Worm (Caenorhabditis elegans) whole organism, young adult: ENCODE measurements around the gene srz-64.
A peak's percentile ranks its signal among the peaks of the same experiment; 100 is the strongest.

Experiments
- B0019.2 ChIP-seq: fragments of 200-800 bp; sonication (Bioruptor generic); conservative IDR thresholded peaks from 2 replicates; pipeline ENCODE4 v1.3.6; 2022; ENCODE audit warnings: missing genetic modification reagents, missing genetic modification characterization, missing compliant biosample characterization
- B0035.1 ChIP-seq: sonication (generic microtip); optimal IDR thresholded peaks from 2 replicates; lab custom pipeline; 2016; ENCODE audit warnings: missing genetic modification characterization, mild to moderate bottlenecking, missing compliant biosample characterization, missing genotype, missing genetic modification reagents
- B0336.3 ChIP-seq: fragments of 200-800 bp; sonication (Bioruptor generic); IDR thresholded peaks from 2 replicates; pipeline ENCODE4 v1.3.6; 2022; ENCODE audit warnings: missing genetic modification characterization, missing compliant biosample characterization
- F22D6.2 ChIP-seq: sonication (generic microtip); optimal IDR thresholded peaks from 2 replicates; lab custom pipeline; 2016; ENCODE audit warnings: mild to moderate bottlenecking, missing genetic modification characterization, missing compliant biosample characterization
- F23B12.7 ChIP-seq: sonication (generic microtip); optimal IDR thresholded peaks from 2 replicates; lab custom pipeline; 2017; ENCODE audit warnings: missing genetic modification characterization, mild to moderate bottlenecking, missing compliant biosample characterization, antibody characterized with exemption, moderate library complexity; ENCODE audit not compliant: insufficient read depth
- F33H1.4 ChIP-seq: fragments of 200-800 bp; sonication (Bioruptor generic); IDR thresholded peaks from 2 replicates; pipeline ENCODE4 v1.3.6; 2022; ENCODE audit warnings: missing genetic modification reagents, missing genetic modification characterization, missing compliant biosample characterization
- F49E8.2 ChIP-seq: sonication (generic microtip); optimal IDR thresholded peaks from 3 replicates; lab custom pipeline; 2017; ENCODE audit warnings: missing genetic modification characterization, mild to moderate bottlenecking, missing compliant biosample characterization, antibody characterized with exemption, moderate library complexity; ENCODE audit not compliant: insufficient read depth
- F52B5.7 ChIP-seq: sonication (generic microtip); optimal IDR thresholded peaks from 2 replicates; lab custom pipeline; 2016; ENCODE audit warnings: mild to moderate bottlenecking, missing genetic modification characterization, missing compliant biosample characterization
- K11D2.4 ChIP-seq: fragments of 200-800 bp; sonication (Bioruptor generic); IDR thresholded peaks from 2 replicates; pipeline ENCODE4 v1.3.6; 2022; ENCODE audit warnings: missing genetic modification reagents, missing genetic modification characterization, missing compliant biosample characterization
- Y53G8AR.9 ChIP-seq: fragments of 200-800 bp; sonication (Bioruptor generic); conservative IDR thresholded peaks from 2 replicates; pipeline ENCODE4 v1.3.6; 2022; ENCODE audit warnings: missing genetic modification reagents, missing genetic modification characterization, missing compliant biosample characterization
- Y56A3A.18 ChIP-seq: fragments of 200-800 bp; sonication (Bioruptor generic); IDR thresholded peaks from 2 replicates; pipeline ENCODE4 v1.3.6; 2022; ENCODE audit warnings: missing genetic modification reagents, missing genetic modification characterization, missing compliant biosample characterization
- Y79H2A.3 ChIP-seq: fragments of 200-800 bp; sonication (Bioruptor generic); conservative IDR thresholded peaks from 2 replicates; pipeline ENCODE4 v1.3.6; 2022; ENCODE audit warnings: missing genetic modification reagents, missing genetic modification characterization, missing compliant biosample characterization
- ama-1 ChIP-seq, 3 experiments: fragments of 150-350 bp in 1 of 3; sonication (generic microtip) in 2 of 3; optimal IDR thresholded peaks; 2 replicates each; lab custom pipeline; 2014 to 2018; ENCODE audit warnings: missing biosample characterization in 2 of 3, missing genetic modification characterization in 2 of 3, missing genetic modification reagents in 2 of 3
- attf-3 ChIP-seq: fragments of 200-800 bp; sonication (Bioruptor generic); conservative IDR thresholded peaks from 2 replicates; pipeline ENCODE4 v1.3.6; 2022; ENCODE audit warnings: missing genetic modification reagents, missing genetic modification characterization, missing compliant biosample characterization
- attf-5 ChIP-seq: fragments of 200-800 bp; sonication (Bioruptor generic); optimal IDR thresholded peaks from 2 replicates; lab custom pipeline; 2018; ENCODE audit warnings: mild to moderate bottlenecking, missing genetic modification characterization, missing compliant biosample characterization
- attf-6 ChIP-seq: fragments of 200-800 bp; sonication (Bioruptor generic); IDR thresholded peaks from 2 replicates; pipeline ENCODE4 v1.3.6; 2022; ENCODE audit warnings: missing genetic modification reagents, missing genetic modification characterization, missing compliant biosample characterization
- bed-1 ChIP-seq: fragments of 200-800 bp; sonication (Bioruptor generic); IDR thresholded peaks from 2 replicates; pipeline ENCODE4 v1.3.6; 2022; ENCODE audit warnings: missing genetic modification reagents, missing genetic modification characterization, missing compliant biosample characterization
- ccch-3 ChIP-seq: fragments of 200-800 bp; sonication (Bioruptor generic); optimal IDR thresholded peaks from 2 replicates; lab custom pipeline; 2018; ENCODE audit warnings: mild to moderate bottlenecking, missing genetic modification characterization, missing compliant biosample characterization
- cebp-1 ChIP-seq, 2 experiments: fragments of 200-800 bp in 1 of 2; sonication (Bioruptor generic) in 1 of 2; sonication (generic microtip) in 1 of 2; IDR thresholded peaks in 1 of 2; optimal IDR thresholded peaks in 1 of 2; 2 replicates each; pipeline versions ENCODE4 v1.3.6 to Lab custom; 2017 to 2022; ENCODE audit warnings: missing compliant biosample characterization in 2 of 2, missing genetic modification characterization in 2 of 2, mild to moderate bottlenecking in 1 of 2, missing genetic modification reagents in 1 of 2, moderate library complexity in 1 of 2
- cebp-2 ChIP-seq: fragments of 200-800 bp; sonication (Bioruptor generic); IDR thresholded peaks from 2 replicates; pipeline ENCODE4 v1.3.6; 2022; ENCODE audit warnings: missing genetic modification characterization, missing compliant biosample characterization
- ceh-27 ChIP-seq: fragments of 200-800 bp; sonication (Bioruptor generic); optimal IDR thresholded peaks from 2 replicates; lab custom pipeline; 2018; ENCODE audit warnings: mild to moderate bottlenecking, missing genetic modification characterization, moderate library complexity, missing compliant biosample characterization
- chd-7 ChIP-seq: sonication (generic microtip); optimal IDR thresholded peaks from 2 replicates; lab custom pipeline; 2016; ENCODE audit warnings: mild to moderate bottlenecking, missing genetic modification characterization, moderate library complexity, missing compliant biosample characterization
- dpl-1 ChIP-seq: fragments of 150-350 bp; optimal IDR thresholded peaks from 2 replicates; lab custom pipeline; 2014; ENCODE audit warnings: missing biosample characterization, missing genetic modification reagents, missing genetic modification characterization
- egl-44 ChIP-seq: fragments of 200-800 bp; sonication (Bioruptor generic); IDR thresholded peaks from 2 replicates; pipeline ENCODE4 v1.3.6; 2022; ENCODE audit warnings: missing genetic modification reagents, missing genetic modification characterization, missing compliant biosample characterization
- egrh-3 ChIP-seq: fragments of 200-800 bp; sonication (Bioruptor generic); IDR thresholded peaks from 2 replicates; pipeline ENCODE4 v1.3.6; 2022; ENCODE audit warnings: missing genetic modification reagents, missing genetic modification characterization, missing compliant biosample characterization
- ekl-4 ChIP-seq: fragments of 200-800 bp; sonication (Bioruptor generic); IDR thresholded peaks from 2 replicates; pipeline ENCODE4 v1.3.6; 2022; ENCODE audit warnings: missing genetic modification reagents, missing genetic modification characterization, missing compliant biosample characterization
- lin-26 ChIP-seq: fragments of 200-800 bp; sonication (Bioruptor generic); IDR thresholded peaks from 2 replicates; pipeline ENCODE4 v1.3.6; 2022; ENCODE audit warnings: missing genetic modification reagents, missing genetic modification characterization, missing compliant biosample characterization
- lin-35 ChIP-seq, 3 experiments: fragments of 150-350 bp in 2 of 3; sonication (generic microtip) in 1 of 3; optimal IDR thresholded peaks; 2 replicates each; lab custom pipeline; 2014 to 2018; ENCODE audit warnings: missing biosample characterization in 3 of 3, missing genetic modification characterization in 3 of 3, missing genetic modification reagents in 3 of 3
- lin-54 ChIP-seq: fragments of 200-800 bp; sonication (Bioruptor generic); optimal IDR thresholded peaks from 2 replicates; lab custom pipeline; 2018; ENCODE audit warnings: mild to moderate bottlenecking, missing genetic modification characterization, missing compliant biosample characterization
- lsy-27 ChIP-seq: sonication (generic microtip); optimal IDR thresholded peaks from 2 replicates; lab custom pipeline; 2017; ENCODE audit warnings: missing genetic modification characterization, mild to moderate bottlenecking, missing compliant biosample characterization, antibody characterized with exemption, missing genotype, borderline replicate concordance; ENCODE audit not compliant: insufficient read depth
- madf-6 ChIP-seq: fragments of 200-800 bp; sonication (Bioruptor generic); IDR thresholded peaks from 2 replicates; pipeline ENCODE4 v1.3.6; 2022; ENCODE audit warnings: missing genetic modification reagents, missing genetic modification characterization, missing compliant biosample characterization
- mcd-1 ChIP-seq: fragments of 200-800 bp; sonication (Bioruptor generic); IDR thresholded peaks from 2 replicates; pipeline ENCODE4 v1.3.6; 2022; ENCODE audit warnings: missing genetic modification reagents, missing genetic modification characterization, missing compliant biosample characterization
- mes-4 ChIP-seq: sonication (generic microtip); optimal IDR thresholded peaks from 2 replicates; lab custom pipeline; 2016; ENCODE audit warnings: missing genotype, missing genetic modification characterization, missing compliant biosample characterization
- mxl-1 ChIP-seq: sonication (generic microtip); optimal IDR thresholded peaks from 2 replicates; lab custom pipeline; 2016; ENCODE audit warnings: missing genetic modification characterization, missing compliant biosample characterization
- nfya-1 ChIP-seq: sonication (generic microtip); optimal IDR thresholded peaks from 2 replicates; lab custom pipeline; 2017; ENCODE audit warnings: antibody characterized with exemption, missing compliant biosample characterization, missing genetic modification characterization, borderline replicate concordance; ENCODE audit not compliant: insufficient read depth
- nfya-2 ChIP-seq: fragments of 200-800 bp; sonication (Bioruptor generic); IDR thresholded peaks from 2 replicates; pipeline ENCODE4 v1.3.6; 2022; ENCODE audit warnings: missing genetic modification reagents, missing genetic modification characterization, missing compliant biosample characterization
- pha-4 ChIP-seq: fragments of 150-350 bp; sonication (generic microtip); optimal IDR thresholded peaks from 2 replicates; lab custom pipeline; 2014; ENCODE audit warnings: missing biosample characterization, missing genetic modification reagents, missing genetic modification characterization
- rec-8 ChIP-seq, 2 experiments: sonication (generic microtip); optimal IDR thresholded peaks; 2 replicates each; lab custom pipeline; 2016; ENCODE audit warnings: mild to moderate bottlenecking in 2 of 2, missing genetic modification characterization in 2 of 2, missing genetic modification reagents in 2 of 2, missing genotype in 2 of 2, missing biosample characterization in 1 of 2, missing compliant biosample characterization in 1 of 2, moderate library complexity in 1 of 2
- rpc-1 ChIP-seq, 2 experiments: fragments of 150-350 bp in 1 of 2; sonication (generic microtip) in 1 of 2; optimal IDR thresholded peaks; 2 replicates each; lab custom pipeline; 2014 to 2018; ENCODE audit warnings: missing biosample characterization in 1 of 2, missing genetic modification characterization in 1 of 2, missing genetic modification reagents in 1 of 2, missing genotype in 1 of 2
- sptf-2 ChIP-seq: fragments of 200-800 bp; sonication (Bioruptor generic); optimal IDR thresholded peaks from 2 replicates; lab custom pipeline; 2018; ENCODE audit warnings: mild to moderate bottlenecking, missing genetic modification characterization, missing compliant biosample characterization
- tbx-9 ChIP-seq: sonication (generic microtip); optimal IDR thresholded peaks from 2 replicates; lab custom pipeline; 2016; ENCODE audit warnings: borderline replicate concordance, missing genetic modification characterization, inconsistent platforms, missing compliant biosample characterization
- zfh-2 ChIP-seq: fragments of 200-800 bp; sonication (Bioruptor generic); conservative IDR thresholded peaks from 2 replicates; pipeline ENCODE4 v1.3.6; 2022; ENCODE audit warnings: missing genetic modification reagents, missing genetic modification characterization, missing compliant biosample characterization
- ztf-3 ChIP-seq: fragments of 200-800 bp; sonication (Bioruptor generic); optimal IDR thresholded peaks from 2 replicates; lab custom pipeline; 2018; ENCODE audit warnings: mild to moderate bottlenecking, missing genetic modification characterization, missing compliant biosample characterization

Gene srz-64

DNA sequence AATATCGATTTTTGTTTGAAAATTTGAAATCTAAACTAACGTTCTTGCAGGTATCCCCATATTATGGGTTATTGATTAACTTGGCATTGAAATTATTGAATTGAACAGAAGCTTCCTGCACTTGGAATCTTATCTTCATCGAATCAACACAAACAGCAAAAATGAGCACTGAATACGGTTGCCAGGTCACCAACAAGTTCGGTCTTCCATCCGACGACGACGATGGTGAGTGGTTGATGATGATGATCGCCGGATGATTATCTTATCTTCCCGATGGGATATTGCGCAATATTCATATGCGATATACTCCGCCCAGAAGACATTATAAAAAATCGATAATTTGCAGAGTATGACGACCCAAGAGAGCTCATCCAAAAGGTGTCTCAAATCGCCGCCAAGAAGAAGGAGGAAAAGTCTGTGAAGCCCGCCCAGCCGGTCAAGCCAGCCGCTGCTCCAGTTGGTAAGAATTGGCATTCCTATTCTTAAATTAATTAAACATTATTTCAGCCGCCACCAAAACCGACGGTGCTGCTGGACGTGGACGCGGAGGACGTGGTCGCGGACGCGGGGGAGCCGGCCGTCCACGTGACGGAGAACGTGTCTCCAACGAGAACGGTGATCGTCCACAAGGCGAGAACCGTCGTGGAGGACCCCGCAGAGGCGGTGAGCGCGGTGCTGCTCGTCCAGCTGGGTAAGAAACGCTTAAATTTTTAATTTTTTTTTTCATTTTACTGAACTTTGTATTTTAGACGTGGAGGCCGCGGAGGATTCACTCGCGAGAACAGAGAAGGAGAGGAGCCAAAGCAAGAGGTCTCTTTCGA, 28.1 kb upstream of the srz-64 start, which contains the start of gene vig-1 (continued):
- peak; percentile 59 for TF ChIP-seq B0336.3 (GFP tag; lab: Robert Waterston, UW)
- peak; percentile 8; the same call in 1 of the 2 replicates for TF ChIP-seq madf-6 (GFP tag; lab: Robert Waterston, UW)
- no peak for TF ChIP-seq attf-3 (GFP tag; lab: Robert Waterston, UW)
- peak; percentile 27; the same call in 1 of the 2 replicates for TF ChIP-seq egl-44 (GFP tag; lab: Robert Waterston, UW)
- TF ChIP-seq F33H1.4 (GFP tag; lab: Robert Waterston, UW) = peak; percentile 20; the same call in 1 of the 2 replicates
- TF ChIP-seq pha-4 (tag; lab: Kevin White, UChicago) = no peak
- TF ChIP-seq F22D6.2 (tag; lab: Kevin White, UChicago) = no peak
- no peak for TF ChIP-seq nfya-1 (tag; lab: Kevin White, UChicago)
- TF ChIP-seq lin-54 (GFP tag; lab: Kevin White, UChicago) = peak; percentile 38
- no peak for TF ChIP-seq chd-7 (tag; lab: Kevin White, UChicago)
- TF ChIP-seq zfh-2 (GFP tag; lab: Robert Waterston, UW) = peak; percentile 90
- no peak for TF ChIP-seq B0019.2 (GFP tag; lab: Robert Waterston, UW)
- TF ChIP-seq mes-4 = no peak
- peak; percentile 12; the same call in 1 of the 2 replicates for TF ChIP-seq attf-6 (GFP tag; lab: Robert Waterston, UW)
- no peak for TF ChIP-seq ceh-27
- TF ChIP-seq nfya-2 (GFP tag; lab: Robert Waterston, UW) = no peak
- peak; percentile 58 for TF ChIP-seq mcd-1 (GFP tag; lab: Robert Waterston, UW)
- TF ChIP-seq tbx-9 (tag; lab: Kevin White, UChicago) = no peak
- no peak for TF ChIP-seq Y79H2A.3 (GFP tag; lab: Robert Waterston, UW)
- 0 out of 2 replicates have a peak, but pooled peaks have one; percentile 26 for TF ChIP-seq lin-26
- TF ChIP-seq ama-1 (optimal IDR thresholded peaks at IDR 0.05; lab: Kevin White, UChicago) = no peak
- no peak for TF ChIP-seq ama-1 (GFP tag; optimal IDR thresholded peaks at IDR 0.05; lab: Kevin White, UChicago)
- no peak for TF ChIP-seq sptf-2
- TF ChIP-seq ccch-3 (GFP tag; lab: Kevin White, UChicago) = no peak
- TF ChIP-seq lsy-27 (tag; lab: Kevin White, UChicago) = no peak
- TF ChIP-seq Y53G8AR.9 = peak; percentile 57; the same call in 1 of the 2 replicates
- no peak for TF ChIP-seq F23B12.7 (tag; lab: Kevin White, UChicago)
- peak; percentile 88 for TF ChIP-seq egrh-3 (GFP tag; lab: Robert Waterston, UW)
- TF ChIP-seq rec-8 (tag; optimal IDR thresholded peaks at IDR 0.05; lab: Kevin White, UChicago) = no peak
- TF ChIP-seq mxl-1 (tag; lab: Kevin White, UChicago) = no peak
- TF ChIP-seq, all 124 proteins: peak for 17

ce11 chrII:1320412-1320811, 27.4 kb upstream of the srz-64 start:
- peak; percentile 89 for TF ChIP-seq B0019.2 (GFP tag; lab: Robert Waterston, UW)
- TF ChIP-seq lin-35 (GFP tag; optimal IDR thresholded peaks at IDR 0.05; lab: Kevin White, UChicago) = peak; percentile 69 to 98 (median 90)
- peak; percentile 97 for TF ChIP-seq ekl-4 (GFP tag; lab: Robert Waterston, UW)
- TF ChIP-seq bed-1 = no peak
- peak; percentile 81 for TF ChIP-seq ztf-3 (GFP tag; lab: Kevin White, UChicago)
- peak; percentile 92 for TF ChIP-seq F49E8.2 (tag; lab: Kevin White, UChicago)
- peak; percentile 80 for TF ChIP-seq F52B5.7 (tag; lab: Kevin White, UChicago)
- TF ChIP-seq attf-5 (GFP tag; lab: Kevin White, UChicago) = peak; percentile 99
- peak; percentile 97 for TF ChIP-seq dpl-1
- peak; percentile 71; the same call in 1 of the 2 replicates for TF ChIP-seq Y56A3A.18 (GFP tag; lab: Robert Waterston, UW)
- TF ChIP-seq B0035.1 (tag; lab: Kevin White, UChicago) = peak; percentile 46
- no peak for TF ChIP-seq ccch-3 (GFP tag; lab: Kevin White, UChicago)
- peak; percentile 80; the same call in 1 of the 2 replicates for TF ChIP-seq cebp-2 (GFP tag; lab: Robert Waterston, UW)
- TF ChIP-seq K11D2.4 = peak; percentile 94
- no peak for TF ChIP-seq rpc-1 (optimal IDR thresholded peaks at IDR 0.05; lab: Kevin White, UChicago)
- TF ChIP-seq rpc-1 (tag; optimal IDR thresholded peaks at IDR 0.05; lab: Kevin White, UChicago) = no peak
- no peak for TF ChIP-seq mes-4
- peak; percentile 80 for TF ChIP-seq cebp-1 (GFP tag; IDR thresholded peaks at IDR 0.05; lab: Robert Waterston, UW)
- peak; percentile 91 for TF ChIP-seq cebp-1 (tag; optimal IDR thresholded peaks at IDR 0.05; lab: Kevin White, UChicago)
